Fruit fly (Drosophila melanogaster): ENCODE measurements around the gene CtIP.

The CtIP gene

DNA sequence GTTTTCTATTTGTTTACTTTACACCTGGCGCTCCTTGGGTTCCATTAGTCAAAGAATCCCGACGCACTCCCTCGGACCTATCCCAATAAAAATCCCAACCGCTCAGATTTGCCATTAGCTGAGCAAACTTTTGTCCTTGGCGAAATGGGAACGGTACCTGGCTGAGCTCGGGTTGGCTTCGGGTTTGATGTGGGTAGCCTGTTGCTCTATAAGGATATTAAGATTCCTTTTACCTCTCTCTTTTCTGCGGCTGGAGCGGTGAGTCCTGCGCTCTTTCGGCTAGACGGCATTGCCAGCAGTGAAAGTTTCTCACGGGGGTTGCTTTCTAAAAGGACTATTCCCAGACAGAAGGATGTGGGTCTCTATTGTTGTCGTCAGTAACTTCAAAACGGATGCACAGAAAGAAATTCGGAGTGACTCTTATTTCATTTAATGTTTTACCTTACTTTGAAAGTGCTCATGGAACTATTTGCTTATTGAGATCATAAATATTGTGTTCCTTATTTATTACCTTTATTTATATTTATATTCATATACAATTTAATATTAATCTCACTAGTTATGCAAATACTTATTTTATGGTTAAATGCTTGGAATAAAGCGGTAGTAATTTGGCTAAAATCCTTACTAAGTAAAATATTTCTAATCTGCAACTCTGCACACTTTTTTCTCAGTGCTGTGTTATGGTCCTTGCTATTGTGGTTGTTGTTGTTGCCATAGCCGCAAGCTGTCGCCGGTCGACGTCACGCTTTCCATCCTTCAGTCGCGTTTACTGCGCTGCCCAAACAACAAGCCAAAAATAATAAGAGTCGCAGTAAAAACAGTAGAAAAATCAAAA, 5.8 kb downstream of the CtIP start, which contains the start of gene CG5910 (continued):
- TF ChIP-seq vvl (GFP tag; IDR thresholded peaks at IDR 0.05) (peak; percentile 87), CG2712 (tag; optimal IDR thresholded peaks at IDR 0.05) (peak; percentile 95), CG13624 (GFP tag; optimal IDR thresholded peaks at IDR 0.05) (peak; percentile 16), CG10462 (GFP tag; optimal IDR thresholded peaks at IDR 0.05) (peak; percentile 35), CG2202 (tag; optimal IDR thresholded peaks at IDR 0.05) (peak; percentile 68), CG31441 (GFP tag; IDR thresholded peaks at IDR 0.05) (peak; percentile 95), CG10565 (GFP tag; optimal IDR thresholded peaks at IDR 0.05) (no peak), Elba2 (GFP tag; optimal IDR thresholded peaks at IDR 0.05) (no peak), CG33557 (GFP tag; optimal IDR thresholded peaks at IDR 0.05) (peak; percentile 90), sens-2 (GFP tag; IDR thresholded peaks at IDR 0.05) (peak; percentile 56), CG4854 (GFP tag; optimal IDR thresholded peaks at IDR 0.05) (no peak), Dfd (GFP tag; optimal IDR thresholded peaks at IDR 0.05) (no peak), CG5245 (GFP tag; optimal IDR thresholded peaks at IDR 0.05) (peak; percentile 62), Myb (GFP tag; optimal IDR thresholded peaks at IDR 0.05) (peak; percentile 2), HmgZ (tag; optimal IDR thresholded peaks at IDR 0.05) (peak; percentile 87), pan (optimal IDR thresholded peaks at IDR 0.05) (no peak), pan (GFP tag; optimal IDR thresholded peaks at IDR 0.05 in 1 of 2, IDR thresholded peaks at IDR 0.05 in 1 of 2) (peak in 1 of 2 experiments; percentile 73), her (GFP tag; optimal IDR thresholded peaks at IDR 0.05) (no peak), al (GFP tag; IDR thresholded peaks at IDR 0.05) (peak; percentile 74), Taf1 (GFP tag; IDR thresholded peaks at IDR 0.05) (peak; percentile 67), tx (GFP tag; optimal IDR thresholded peaks at IDR 0.05) (peak; percentile 14), Hr51 (GFP tag; optimal IDR thresholded peaks at IDR 0.05) (peak; percentile 39 to 92), CG3847 (GFP tag; IDR thresholded peaks at IDR 0.05) (peak; percentile 80), CG8359 (GFP tag; optimal IDR thresholded peaks at IDR 0.05; ENCODE audit: borderline replicate concordance) (peak; percentile 66), gcm2 (GFP tag; optimal IDR thresholded peaks at IDR 0.05) (no peak), CG10979 (tag; optimal IDR thresholded peaks at IDR 0.05) (peak; percentile 95), Nf-YC (tag; optimal IDR thresholded peaks at IDR 0.05) (peak; percentile 80), CrebB (tag; optimal IDR thresholded peaks at IDR 0.05) (peak; percentile 81), mam (GFP tag; optimal IDR thresholded peaks at IDR 0.05) (peak; percentile 53), ato (GFP tag; IDR thresholded peaks at IDR 0.05; ENCODE audit: partially characterized antibody) (no peak), CG9932 (GFP tag; IDR thresholded peaks at IDR 0.05) (peak; percentile 65), CG12659 (GFP tag; optimal IDR thresholded peaks at IDR 0.05) (peak; percentile 94), bcd (GFP tag; optimal IDR thresholded peaks at IDR 0.05) (peak; percentile 90), Fer2 (tag; optimal IDR thresholded peaks at IDR 0.05) (peak; percentile 74), CG11456 (GFP tag; IDR thresholded peaks at IDR 0.05) (peak; percentile 63; the same call in 1 of the 3 replicates), wek (GFP tag; optimal IDR thresholded peaks at IDR 0.05) (peak; percentile 42), Ada2b (GFP tag; IDR thresholded peaks at IDR 0.05) (peak; percentile 75), CG1233 (GFP tag; optimal IDR thresholded peaks at IDR 0.05) (peak; percentile 89), slp2 (GFP tag; optimal IDR thresholded peaks at IDR 0.05) (peak; percentile 34), CG4820 (GFP tag; optimal IDR thresholded peaks at IDR 0.05) (peak; percentile 79), Deaf1 (tag; optimal IDR thresholded peaks at IDR 0.05) (peak; percentile 88), fu2 (GFP tag; optimal IDR thresholded peaks at IDR 0.05) (peak; percentile 4), CG3838 (GFP tag; optimal IDR thresholded peaks at IDR 0.05) (no peak), sima (GFP tag; optimal IDR thresholded peaks at IDR 0.05) (no peak), CG9797 (GFP tag; optimal IDR thresholded peaks at IDR 0.05) (no peak), CG17568 (GFP tag; optimal IDR thresholded peaks at IDR 0.05) (no peak), CG3065 (GFP tag; optimal IDR thresholded peaks at IDR 0.05) (peak; percentile 73), pzg (GFP tag; optimal IDR thresholded peaks at IDR 0.05) (no peak), da (GFP tag; optimal IDR thresholded peaks at IDR 0.05) (no peak), CG1647 (GFP tag; optimal IDR thresholded peaks at IDR 0.05) (no peak)
